Worm (Caenorhabditis elegans): Measurements from ENCODE around the gene Y38C1AA.19.

DNA sequence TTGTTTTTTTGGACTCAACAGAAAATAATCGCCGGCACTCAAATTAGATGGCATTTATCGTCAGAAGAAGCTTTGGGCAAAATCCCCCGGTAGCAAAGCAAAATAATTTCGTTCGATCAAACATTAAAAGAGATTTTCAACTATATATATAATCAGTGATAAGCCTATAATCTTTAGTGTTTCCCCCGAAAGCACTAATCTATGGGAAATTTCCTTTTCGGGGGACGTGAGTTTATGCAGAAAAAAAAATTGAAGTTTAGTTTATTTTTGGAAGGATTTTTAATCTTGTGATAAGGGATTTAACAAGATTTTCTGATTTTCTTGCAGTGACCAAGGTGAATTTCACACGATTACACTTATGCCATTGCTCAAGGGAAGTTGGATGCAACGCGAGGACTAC is 26.0 kb upstream of the Y38C1AA.19 start:
- TF ChIP-seq ceh-14 (tag; optimal IDR thresholded peaks at IDR 0.05), result no peak
- TF ChIP-seq tbx-7 (tag; optimal IDR thresholded peaks at IDR 0.05), result no peak
- no peak for TF ChIP-seq pag-3 (tag; optimal IDR thresholded peaks at IDR 0.05; ENCODE audit: borderline replicate concordance)
- TF ChIP-seq ama-1 (optimal IDR thresholded peaks at IDR 0.05), result no peak
- no peak for TF ChIP-seq pha-2 (tag; optimal IDR thresholded peaks at IDR 0.05)
- no peak for TF ChIP-seq nfya-1 (tag; optimal IDR thresholded peaks at IDR 0.05)
- no peak for TF ChIP-seq dmd-4 (tag; optimal IDR thresholded peaks at IDR 0.05; ENCODE audit: borderline replicate concordance)
- TF ChIP-seq ceh-19 (GFP tag; optimal IDR thresholded peaks at IDR 0.05), result no peak
- TF ChIP-seq nhr-11 (tag; optimal IDR thresholded peaks at IDR 0.05), result no peak
- TF ChIP-seq ceh-18 (tag; optimal IDR thresholded peaks at IDR 0.05), result no peak
- no peak for TF ChIP-seq ets-4 (tag; optimal IDR thresholded peaks at IDR 0.05)
